Fruit fly (Drosophila melanogaster): ENCODE measurements around the gene Mst36Fa.

Gene Mst36Fa

DNA sequence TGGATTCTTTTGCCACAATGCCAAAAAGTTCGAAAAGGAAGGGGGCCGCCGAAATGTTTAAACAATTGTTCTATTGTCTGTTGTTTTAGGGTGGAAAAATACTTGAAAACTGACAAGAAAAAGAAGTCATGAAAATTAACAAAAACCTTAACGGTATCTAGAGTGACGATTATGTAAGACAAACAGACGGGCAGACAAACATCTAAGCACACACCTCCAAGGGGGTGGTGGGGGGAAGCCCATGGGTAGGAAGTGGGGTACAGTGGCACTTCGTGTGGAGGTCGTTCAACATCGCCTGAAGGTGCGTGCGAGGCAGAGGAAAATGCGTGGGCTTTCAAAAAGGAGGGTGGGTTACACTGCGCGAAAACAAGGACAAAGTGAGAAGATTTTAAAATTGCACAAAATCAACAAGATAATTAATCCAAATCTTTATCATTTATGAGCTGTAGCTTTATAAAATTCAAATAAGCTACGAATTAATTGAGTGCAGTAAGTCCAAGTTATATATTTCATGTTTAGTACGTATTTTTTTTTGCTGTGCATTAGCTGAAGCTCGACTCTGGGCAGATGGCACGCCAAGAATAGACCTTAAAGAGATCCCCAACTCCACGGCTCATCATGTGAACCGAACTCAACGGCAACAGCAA is 40.7 kb upstream of the Mst36Fa start (continued):
- TF ChIP-seq BtbVII (GFP tag; optimal IDR thresholded peaks at IDR 0.05) (peak; percentile 47), jing (GFP tag; optimal IDR thresholded peaks at IDR 0.05) (peak; percentile 19), CG17359 (tag; optimal IDR thresholded peaks at IDR 0.05) (peak; percentile 18), CG9609 (GFP tag; optimal IDR thresholded peaks at IDR 0.05) (no peak), Hmr (GFP tag; optimal IDR thresholded peaks at IDR 0.05) (peak; percentile 9), MTF-1 (GFP tag; optimal IDR thresholded peaks at IDR 0.05; ENCODE audit: borderline replicate concordance) (peak; percentile 5), tx (GFP tag; optimal IDR thresholded peaks at IDR 0.05) (no peak), Atf-2 (GFP tag; optimal IDR thresholded peaks at IDR 0.05) (no peak), Nf-YB (GFP tag; optimal IDR thresholded peaks at IDR 0.05) (no peak), crol (GFP tag; IDR thresholded peaks at IDR 0.05) (peak; percentile 74), tio (GFP tag; optimal IDR thresholded peaks at IDR 0.05) (peak; percentile 1), aop (GFP tag; IDR thresholded peaks at IDR 0.05) (0 out of 2 replicates have a peak, but pooled peaks have one; percentile 34), hkb (optimal IDR thresholded peaks at IDR 0.05) (no peak), hkb (GFP tag; IDR thresholded peaks at IDR 0.05) (0 out of 2 replicates have a peak, but pooled peaks have one; percentile 9), CG1603 (tag; optimal IDR thresholded peaks at IDR 0.05) (peak; percentile 17), seq (GFP tag; IDR thresholded peaks at IDR 0.05) (peak; percentile 41; the same call in 1 of the 2 replicates), wek (GFP tag; optimal IDR thresholded peaks at IDR 0.05) (peak; percentile 23), caup (GFP tag; optimal IDR thresholded peaks at IDR 0.05; ENCODE audit: severe bottlenecking) (peak; percentile 18), chm (GFP tag; IDR thresholded peaks at IDR 0.05) (0 out of 2 replicates have a peak, but pooled peaks have one; percentile 23), odd (GFP tag; optimal IDR thresholded peaks at IDR 0.05) (peak; percentile 6), CG11695 (GFP tag; IDR thresholded peaks at IDR 0.05) (0 out of 3 replicates have a peak, but pooled peaks have one; percentile 31), CG7745 (tag; optimal IDR thresholded peaks at IDR 0.05) (no peak), CG12071 (GFP tag; optimal IDR thresholded peaks at IDR 0.05) (peak; percentile 42), Drgx (GFP tag; IDR thresholded peaks at IDR 0.05) (peak; percentile 32; the same call in 1 of the 2 replicates), CG7987 (GFP tag; optimal IDR thresholded peaks at IDR 0.05) (peak; percentile 51), CG18599 (GFP tag; optimal IDR thresholded peaks at IDR 0.05) (peak; percentile 22), Xbp1 (GFP tag; optimal IDR thresholded peaks at IDR 0.05) (peak; percentile 1), jigr1 (GFP tag; IDR thresholded peaks at IDR 0.05) (no peak), pan (optimal IDR thresholded peaks at IDR 0.05) (no peak), pan (GFP tag; optimal IDR thresholded peaks at IDR 0.05 in 1 of 2, IDR thresholded peaks at IDR 0.05 in 1 of 2) (peak in 1 of 2 experiments; percentile 30), CG3407 (GFP tag; optimal IDR thresholded peaks at IDR 0.05) (peak; percentile 31), Deaf1 (tag; optimal IDR thresholded peaks at IDR 0.05) (peak; percentile 43), CG1529 (GFP tag; optimal IDR thresholded peaks at IDR 0.05) (peak; percentile 11), CG5180 (GFP tag; optimal IDR thresholded peaks at IDR 0.05) (peak; percentile 5), CG1233 (GFP tag; optimal IDR thresholded peaks at IDR 0.05) (no peak), grn (GFP tag; optimal IDR thresholded peaks at IDR 0.05) (peak; percentile 45), CG6689 (GFP tag; IDR thresholded peaks at IDR 0.05) (0 out of 2 replicates have a peak, but pooled peaks have one; percentile 24), CG12744 (GFP tag; optimal IDR thresholded peaks at IDR 0.05) (no peak), CG11504 (tag; optimal IDR thresholded peaks at IDR 0.05) (peak; percentile 20), Lim3 (GFP tag; IDR thresholded peaks at IDR 0.05) (no peak), az2 (GFP tag; optimal IDR thresholded peaks at IDR 0.05) (peak; percentile 1), CG12219 (GFP tag; optimal IDR thresholded peaks at IDR 0.05) (peak; percentile 24), bcd (GFP tag; optimal IDR thresholded peaks at IDR 0.05) (peak; percentile 25), nerfin-2 (GFP tag; IDR thresholded peaks at IDR 0.05; ENCODE audit: partially characterized antibody) (no peak), CG10321 (GFP tag; IDR thresholded peaks at IDR 0.05) (0 out of 2 replicates have a peak, but pooled peaks have one; percentile 8), Pdp1 (GFP tag; optimal IDR thresholded peaks at IDR 0.05) (peak in 1 of 2 experiments; percentile 73), ATbp (GFP tag; optimal IDR thresholded peaks at IDR 0.05) (peak; percentile 76), CG2116 (GFP tag; optimal IDR thresholded peaks at IDR 0.05) (no peak), CG31441 (GFP tag; IDR thresholded peaks at IDR 0.05) (no peak)

Measured in whole organism, embryonic.